Worm (Caenorhabditis elegans) whole organism, L4/young adult: ENCODE results near the gene fbxb-96.
A peak's percentile ranks its signal among the peaks of the same experiment; 100 is the strongest.
"Not testable (repeated sequence)": the region's sequence is repeated elsewhere in the genome, so short reads cannot be mapped to it uniquely, and the experiment has no call there.

Experiments used
- W03F9.2 ChIP-seq: fragments of 150-350 bp; optimal IDR thresholded peaks from 2 replicates; lab custom pipeline; 2014; ENCODE audit warnings: missing biosample characterization, missing genetic modification characterization
- dao-5 ChIP-seq: sonication (generic microtip); optimal IDR thresholded peaks from 2 replicates; lab custom pipeline; 2016; ENCODE audit warnings: missing genotype, missing genetic modification characterization, moderate library complexity, missing compliant biosample characterization
- him-1 ChIP-seq: sonication (generic microtip); optimal IDR thresholded peaks from 2 replicates; lab custom pipeline; 2016; ENCODE audit warnings: missing genotype, missing genetic modification reagents, missing genetic modification characterization, missing compliant biosample characterization

Gene fbxb-96

ce11 chrII:1831883-1832388, 18.3 kb downstream of the fbxb-96 start, which contains the start of gene math-39:
Gene math-39, plus strand, starts transcription at chrII:1832338.
- TF ChIP-seq him-1 (no peak), dao-5 (no peak), W03F9.2 (tag; lab: Kevin White, UChicago) (no peak)

ce11 chrII:1830182-1830682, 20.0 kb downstream of the fbxb-96 start, which contains the start of gene math-40:
Gene math-40, plus strand, starts transcription at chrII:1830632.
- no peak for TF ChIP-seq W03F9.2 (tag; lab: Kevin White, UChicago)
- no peak for TF ChIP-seq him-1
- no peak for TF ChIP-seq dao-5

- not testable (repeated sequence) for TF ChIP-seq him-1; W03F9.2 (tag; lab: Kevin White, UChicago); dao-5
These were observed 25.9 kb downstream of the fbxb-96 start, which contains the start of gene math-41 for ce11 chrII:1824329-1824728. Gene math-41, plus strand, starts transcription at chrII:1824629.

- TF ChIP-seq him-1 (no peak), W03F9.2 (tag; lab: Kevin White, UChicago) (no peak), dao-5 (no peak)
These were observed 29.4 kb downstream of the fbxb-96 start, which contains the start of gene fbxa-3 for ce11 chrII:1820774-1821173. Gene fbxa-3, minus strand, starts transcription at chrII:1820874.

- TF ChIP-seq dao-5 (no peak), W03F9.2 (tag; lab: Kevin White, UChicago) (peak; percentile 44)
These were observed 30.1 kb downstream of the fbxb-96 start, which contains the start of gene fbxc-19 for ce11 chrII:1819944-1820570. Gene fbxc-19, plus strand, starts transcription at chrII:1820479.

ce11 chrII:1818300-1818699, 31.9 kb downstream of the fbxb-96 start, which contains the start of gene fbxb-10:
Gene fbxb-10, minus strand, starts transcription at chrII:1818400.
- TF ChIP-seq dao-5 (no peak), W03F9.2 (tag; lab: Kevin White, UChicago) (no peak), him-1 (no peak)

ce11 chrII:1816053-1816452, 34.1 kb downstream of the fbxb-96 start:
- no peak for TF ChIP-seq W03F9.2 (tag; lab: Kevin White, UChicago)
- TF ChIP-seq him-1, result no peak
- TF ChIP-seq dao-5, result no peak

ce11 chrII:1808217-1808616, 42.0 kb downstream of the fbxb-96 start, which contains the start of gene C08F1.8:
Gene C08F1.8, minus strand, starts transcription at chrII:1808317.
- TF ChIP-seq W03F9.2 (tag; lab: Kevin White, UChicago), result no peak
- TF ChIP-seq him-1, result no peak
- no peak for TF ChIP-seq dao-5

- TF ChIP-seq W03F9.2 (tag; lab: Kevin White, UChicago) (no peak), him-1 (no peak), dao-5 (no peak)
These were observed 43.8 kb downstream of the fbxb-96 start, which contains the start of gene C08F1.12 for ce11 chrII:1806358-1806757. Gene C08F1.12, minus strand, starts transcription at chrII:1806458.
